Worm (Caenorhabditis elegans) whole organism, young adult: Measurements from ENCODE around the gene F40G9.7.

Experiments used
- F39B2.1 ChIP-seq: fragments of 200-800 bp; sonication (Bioruptor generic); IDR thresholded peaks from 2 replicates; pipeline ENCODE4 v1.3.6; 2022; ENCODE audit warnings: missing genetic modification reagents, missing genetic modification characterization, missing compliant biosample characterization
- Y56A3A.18 ChIP-seq: fragments of 200-800 bp; sonication (Bioruptor generic); IDR thresholded peaks from 2 replicates; pipeline ENCODE4 v1.3.6; 2022; ENCODE audit warnings: missing genetic modification reagents, missing genetic modification characterization, missing compliant biosample characterization
- dpl-1 ChIP-seq: fragments of 150-350 bp; optimal IDR thresholded peaks from 2 replicates; lab custom pipeline; 2014; ENCODE audit warnings: missing biosample characterization, missing genetic modification reagents, missing genetic modification characterization
- ets-4 ChIP-seq: fragments of 200-800 bp; sonication (Bioruptor generic); optimal IDR thresholded peaks from 2 replicates; lab custom pipeline; 2018; ENCODE audit warnings: mild to moderate bottlenecking, missing genetic modification characterization, missing compliant biosample characterization
- lin-40 ChIP-seq: sonication (generic microtip); optimal IDR thresholded peaks from 2 replicates; lab custom pipeline; 2016; ENCODE audit warnings: missing genetic modification characterization, mild to moderate bottlenecking, missing compliant biosample characterization, missing genotype, missing genetic modification reagents
- pha-4 ChIP-seq: fragments of 150-350 bp; sonication (generic microtip); optimal IDR thresholded peaks from 2 replicates; lab custom pipeline; 2014; ENCODE audit warnings: missing biosample characterization, missing genetic modification reagents, missing genetic modification characterization
- sptf-2 ChIP-seq: fragments of 200-800 bp; sonication (Bioruptor generic); optimal IDR thresholded peaks from 2 replicates; lab custom pipeline; 2018; ENCODE audit warnings: mild to moderate bottlenecking, missing genetic modification characterization, missing compliant biosample characterization
- zim-3 ChIP-seq: sonication (generic microtip); optimal IDR thresholded peaks from 2 replicates; lab custom pipeline; 2017; ENCODE audit warnings: mild to moderate bottlenecking, missing genetic modification characterization, moderate library complexity, missing compliant biosample characterization

ce11 chrIII:117857-118256, 47.6 kb upstream of the F40G9.7 start:
- TF ChIP-seq F39B2.1 (GFP tag; lab: Robert Waterston, UW): no peak
- no peak for TF ChIP-seq dpl-1 (GFP tag; lab: Kevin White, UChicago)
- no peak for TF ChIP-seq pha-4 (tag; lab: Kevin White, UChicago)
- TF ChIP-seq sptf-2: no peak
- no peak for TF ChIP-seq lin-40 (tag; lab: Kevin White, UChicago)
- TF ChIP-seq ets-4 (GFP tag; lab: Kevin White, UChicago): no peak
- no peak for TF ChIP-seq zim-3 (tag; lab: Kevin White, UChicago)
- no peak for TF ChIP-seq Y56A3A.18
